Fruit fly (Drosophila melanogaster) whole organism, embryonic: Measurements from ENCODE around the gene Nf-YA.

Experiments used
- Asciz ChIP-seq: fragments of 200-800 bp; sonication (Bioruptor generic); optimal IDR thresholded peaks from 2 replicates; lab custom pipeline; 2017; ENCODE audit warnings: missing biosample characterization, mild to moderate bottlenecking, missing genetic modification characterization, missing genetic modification reagents
- BEAF-32 ChIP-seq: fragments of 200-800 bp; sonication (Bioruptor generic); optimal IDR thresholded peaks from 3 replicates; lab custom pipeline; 2017; ENCODE audit warnings: missing biosample characterization, missing genetic modification characterization, mild to moderate bottlenecking, moderate library complexity, missing genetic modification reagents
- CG13296 ChIP-seq: fragments of 200-800 bp; sonication (Bioruptor generic); optimal IDR thresholded peaks from 3 replicates; lab custom pipeline; 2018; ENCODE audit warnings: missing biosample characterization, mild to moderate bottlenecking, missing genetic modification characterization
- CG15073 ChIP-seq: fragments of 200-800 bp; sonication (Bioruptor generic); optimal IDR thresholded peaks from 2 replicates; lab custom pipeline; 2016; ENCODE audit warnings: missing biosample characterization, missing genetic modification characterization
- CG17361 ChIP-seq: fragments of 200-800 bp; sonication (Bioruptor generic); IDR thresholded peaks from 3 replicates; pipeline ENCODE4 v1.3.6; 2022; ENCODE audit warnings: missing biosample characterization, missing genetic modification characterization
- CG17912 ChIP-seq: fragments of 200-800 bp; sonication (Bioruptor generic); optimal IDR thresholded peaks from 2 replicates; lab custom pipeline; 2018; ENCODE audit warnings: missing biosample characterization, mild to moderate bottlenecking, missing genetic modification characterization
- CG2120 ChIP-seq: fragments of 200-800 bp; sonication (Bioruptor generic); optimal IDR thresholded peaks from 3 replicates; lab custom pipeline; 2016; ENCODE audit warnings: missing biosample characterization, missing genetic modification characterization
- CG2712 ChIP-seq: fragments of 200-800 bp; optimal IDR thresholded peaks from 3 replicates; lab custom pipeline; 2019; ENCODE audit warnings: missing biosample characterization, mild to moderate bottlenecking, missing genetic modification characterization, moderate library complexity
- CG30020 ChIP-seq: fragments of 200-800 bp; optimal IDR thresholded peaks from 2 replicates; lab custom pipeline; 2019; ENCODE audit warnings: missing biosample characterization, mild to moderate bottlenecking, missing genetic modification characterization, moderate library complexity
- CG3065 ChIP-seq: fragments of 200-800 bp; sonication (Bioruptor generic); optimal IDR thresholded peaks from 2 replicates; lab custom pipeline; 2016; ENCODE audit warnings: missing biosample characterization, missing genetic modification characterization
- CG3163 ChIP-seq: fragments of 200-800 bp; sonication (Bioruptor generic); optimal IDR thresholded peaks from 3 replicates; lab custom pipeline; 2016; ENCODE audit warnings: missing biosample characterization, missing genetic modification characterization
- CG34224 ChIP-seq: fragments of 200-800 bp; sonication (Bioruptor generic); IDR thresholded peaks from 3 replicates; pipeline ENCODE4 v1.3.6; 2022; ENCODE audit warnings: missing biosample characterization, missing genetic modification characterization; ENCODE audit not compliant: partially characterized antibody
- CG3995 ChIP-seq: fragments of 200-800 bp; sonication (Bioruptor generic); optimal IDR thresholded peaks from 3 replicates; lab custom pipeline; 2016; ENCODE audit warnings: missing biosample characterization, missing genetic modification characterization
- CG4404 ChIP-seq: fragments of 200-800 bp; sonication (Bioruptor generic); IDR thresholded peaks from 2 replicates; pipeline ENCODE4 v1.3.6; 2022; ENCODE audit warnings: missing biosample characterization, missing genetic modification characterization
- CG4424 ChIP-seq: fragments of 200-800 bp; sonication (Bioruptor generic); optimal IDR thresholded peaks from 3 replicates; lab custom pipeline; 2016; ENCODE audit warnings: missing biosample characterization, missing genetic modification characterization
- CG5953 ChIP-seq: fragments of 200-800 bp; sonication (Bioruptor generic); IDR thresholded peaks from 2 replicates; pipeline ENCODE4 v1.3.6; 2022; ENCODE audit warnings: missing biosample characterization, missing genetic modification characterization
- CG6254 ChIP-seq: fragments of 200-800 bp; sonication (Bioruptor generic); optimal IDR thresholded peaks from 3 replicates; lab custom pipeline; 2017; ENCODE audit warnings: mild to moderate bottlenecking, missing biosample characterization, missing genetic modification reagents, missing genetic modification characterization
- CG6689 ChIP-seq: fragments of 200-800 bp; sonication (Bioruptor generic); IDR thresholded peaks from 2 replicates; pipeline ENCODE4 v1.3.6; 2022; ENCODE audit warnings: missing biosample characterization, missing genetic modification characterization
- CG7556 ChIP-seq: fragments of 200-800 bp; sonication (Bioruptor generic); optimal IDR thresholded peaks from 2 replicates; lab custom pipeline; 2017; ENCODE audit warnings: missing biosample characterization, mild to moderate bottlenecking, missing genetic modification characterization
- CG7987 ChIP-seq: fragments of 200-800 bp; sonication (Bioruptor generic); optimal IDR thresholded peaks from 2 replicates; lab custom pipeline; 2018; ENCODE audit warnings: missing biosample characterization, mild to moderate bottlenecking, missing genetic modification characterization, moderate library complexity
- CkIIα-i1 ChIP-seq: fragments of 200-800 bp; sonication (Bioruptor generic); IDR thresholded peaks from 2 replicates; pipeline ENCODE4 v1.3.6; 2022; ENCODE audit warnings: missing biosample characterization, missing genetic modification characterization
- Fer3 ChIP-seq: fragments of 200-800 bp; sonication (Bioruptor generic); optimal IDR thresholded peaks from 2 replicates; lab custom pipeline; 2018; ENCODE audit warnings: missing biosample characterization, mild to moderate bottlenecking, missing genetic modification characterization, moderate library complexity
- H15 ChIP-seq: fragments of 200-800 bp; sonication (Bioruptor generic); IDR thresholded peaks from 3 replicates; pipeline ENCODE4 v1.3.6; 2022; ENCODE audit warnings: missing biosample characterization, missing genetic modification characterization
- HmgD ChIP-seq: fragments of 200-800 bp; sonication (Bioruptor generic); optimal IDR thresholded peaks from 3 replicates; lab custom pipeline; 2016; ENCODE audit warnings: missing biosample characterization, missing genetic modification characterization
- Jarid2 ChIP-seq: fragments of 200-800 bp; sonication (Bioruptor generic); optimal IDR thresholded peaks from 3 replicates; lab custom pipeline; 2017; ENCODE audit warnings: mild to moderate bottlenecking, missing biosample characterization, missing genetic modification reagents, missing genetic modification characterization
- Med ChIP-seq: fragments of 200-800 bp; sonication (Bioruptor generic); peaks from one replicate; lab custom pipeline; 2016; ENCODE audit warnings: missing biosample characterization, missing genetic modification characterization, mild to moderate bottlenecking, inconsistent platforms, moderate library complexity
- Mes4 ChIP-seq: fragments of 200-800 bp; sonication (Bioruptor generic); optimal IDR thresholded peaks from 2 replicates; lab custom pipeline; 2016; ENCODE audit warnings: missing biosample characterization, missing genetic modification characterization
- Nf-YC ChIP-seq: fragments of 200-800 bp; optimal IDR thresholded peaks from 3 replicates; lab custom pipeline; 2019; ENCODE audit warnings: missing biosample characterization, mild to moderate bottlenecking, missing genetic modification characterization, moderate library complexity
- Usf ChIP-seq: fragments of 200-800 bp; sonication (Bioruptor generic); optimal IDR thresholded peaks from 2 replicates; lab custom pipeline; 2017; ENCODE audit warnings: missing genotype, missing biosample characterization, missing genetic modification characterization
- Xrp1 ChIP-seq: fragments of 200-800 bp; sonication (Bioruptor generic); IDR thresholded peaks from 2 replicates; pipeline ENCODE4 v1.3.6; 2022; ENCODE audit warnings: missing biosample characterization, missing genetic modification characterization
- YL-1 ChIP-seq: fragments of 200-800 bp; sonication (Bioruptor generic); optimal IDR thresholded peaks from 3 replicates; lab custom pipeline; 2017; ENCODE audit warnings: missing biosample characterization, mild to moderate bottlenecking, missing genetic modification characterization
- btn ChIP-seq: fragments of 200-800 bp; sonication (Bioruptor generic); optimal IDR thresholded peaks from 2 replicates; lab custom pipeline; 2016; ENCODE audit warnings: missing biosample characterization, missing genetic modification characterization
- crol ChIP-seq: fragments of 200-800 bp; sonication (Bioruptor generic); IDR thresholded peaks from 2 replicates; pipeline ENCODE4 v1.3.6; 2022; ENCODE audit warnings: missing biosample characterization, missing genetic modification characterization
- dmrt99B ChIP-seq: fragments of 200-800 bp; sonication (Bioruptor generic); optimal IDR thresholded peaks from 2 replicates; lab custom pipeline; 2018; ENCODE audit warnings: missing biosample characterization, mild to moderate bottlenecking, missing genetic modification characterization, moderate library complexity
- eve ChIP-seq, 2 experiments: fragments of >200 bp; optimal IDR thresholded peaks; 2 replicates each; lab custom pipeline; 2017; ENCODE audit warnings: missing biosample characterization in 2 of 2, missing genetic modification characterization in 2 of 2
- fd64A ChIP-seq: fragments of 200-800 bp; sonication (Bioruptor generic); optimal IDR thresholded peaks from 3 replicates; lab custom pipeline; 2018; ENCODE audit warnings: missing biosample characterization, mild to moderate bottlenecking, missing genetic modification characterization
- ind ChIP-seq: fragments of 200-800 bp; sonication (Bioruptor generic); optimal IDR thresholded peaks from 3 replicates; lab custom pipeline; 2016; ENCODE audit warnings: missing biosample characterization, missing genetic modification characterization
- jumu ChIP-seq: fragments of 200-800 bp; sonication (Bioruptor generic); optimal IDR thresholded peaks from 3 replicates; lab custom pipeline; 2016; ENCODE audit warnings: missing biosample characterization, missing genetic modification characterization
- lola ChIP-seq, 3 experiments: fragments of >200 bp in 2 of 3; fragments of 200-800 bp in 1 of 3; sonication (Bioruptor generic) in 1 of 3; optimal IDR thresholded peaks; 2 replicates each; lab custom pipeline; 2017 to 2019; ENCODE audit warnings: missing biosample characterization in 3 of 3, missing genetic modification characterization in 3 of 3, mild to moderate bottlenecking in 1 of 3, moderate library complexity in 1 of 3
- otp ChIP-seq: fragments of 200-800 bp; sonication (Bioruptor generic); IDR thresholded peaks from 3 replicates; pipeline ENCODE4, ENCODE4 v1.3.6; 2022; ENCODE audit warnings: missing biosample characterization, missing genetic modification characterization
- pho ChIP-seq: fragments of 200-800 bp; sonication (Bioruptor generic); optimal IDR thresholded peaks from 2 replicates; lab custom pipeline; 2016; ENCODE audit warnings: missing biosample characterization, missing genetic modification characterization
- prd ChIP-seq, 3 experiments: fragments of >200 bp in 2 of 3; fragments of 200-800 bp in 1 of 3; sonication (Bioruptor generic) in 1 of 3; optimal IDR thresholded peaks in 2 of 3; IDR thresholded peaks in 1 of 3; 2 replicates in 2 of 3; 3 replicates in 1 of 3; pipeline versions ENCODE4 v1.3.6 to Lab custom; 2017 to 2022; ENCODE audit warnings: missing biosample characterization in 1 of 3, missing genetic modification characterization in 1 of 3
- pum ChIP-seq: fragments of 200-800 bp; sonication (Bioruptor generic); optimal IDR thresholded peaks from 2 replicates; lab custom pipeline; 2016; ENCODE audit warnings: missing biosample characterization, missing genetic modification characterization
- row ChIP-seq: fragments of 200-800 bp; sonication (Bioruptor generic); IDR thresholded peaks from 3 replicates; pipeline ENCODE4 v1.3.6; 2022; ENCODE audit warnings: missing biosample characterization, missing genetic modification characterization
- shn ChIP-seq: fragments of 200-800 bp; sonication (Bioruptor generic); optimal IDR thresholded peaks from 3 replicates; lab custom pipeline; 2016; ENCODE audit warnings: missing biosample characterization, missing genetic modification characterization
- sob ChIP-seq: fragments of 200-800 bp; sonication (Bioruptor generic); IDR thresholded peaks from 2 replicates; pipeline ENCODE4 v1.3.6; 2022; ENCODE audit warnings: missing biosample characterization, missing genetic modification characterization
- tna ChIP-seq: fragments of 200-800 bp; sonication (Bioruptor generic); IDR thresholded peaks from 2 replicates; pipeline ENCODE4 v1.3.6; 2022; ENCODE audit warnings: missing biosample characterization, missing genetic modification characterization; ENCODE audit not compliant: partially characterized antibody
- wor ChIP-seq: fragments of 200-800 bp; sonication (Bioruptor generic); IDR thresholded peaks from 2 replicates; pipeline ENCODE4 v1.3.6; 2022; ENCODE audit warnings: missing biosample characterization, missing genetic modification characterization
- yki ChIP-seq: fragments of >200 bp; optimal IDR thresholded peaks from 3 replicates; lab custom pipeline; 2018

Gene Nf-YA

dm6 chr3L:9422636-9423419, 19.2 kb downstream of the Nf-YA start, which contains the start of gene aay (continued):
- peak; percentile 99 for TF ChIP-seq CG17361 (GFP tag; lab: Robert Waterston, UW)
- TF ChIP-seq CG6254 (GFP tag; lab: Kevin White, UChicago) = peak; percentile 97
- peak; percentile 99 for TF ChIP-seq CG4424 (GFP tag; lab: Kevin White, UChicago)
- TF ChIP-seq wor (GFP tag; lab: Robert Waterston, UW) = peak; percentile 97
- TF ChIP-seq Xrp1 (GFP tag; lab: Robert Waterston, UW) = peak; percentile 99
- TF ChIP-seq CG13296 = peak; percentile 99
- TF ChIP-seq CG6689 (GFP tag; lab: Robert Waterston, UW) = peak; percentile 98
- TF ChIP-seq CG4404 (GFP tag; lab: Robert Waterston, UW) = peak; percentile 98
- TF ChIP-seq Mes4 (GFP tag; lab: Kevin White, UChicago) = peak; percentile 98
- TF ChIP-seq CG5953 (GFP tag; lab: Robert Waterston, UW) = peak; percentile 97
- TF ChIP-seq YL-1 = peak; percentile 97
- TF ChIP-seq Jarid2 (GFP tag; lab: Kevin White, UChicago) = peak; percentile 92
- TF ChIP-seq CG3995 (GFP tag; lab: Kevin White, UChicago) = peak; percentile 82
- no peak for TF ChIP-seq tna
- peak; percentile 95 for TF ChIP-seq shn (GFP tag; lab: Kevin White, UChicago)
- peak; percentile 100 for TF ChIP-seq CG2712
- TF ChIP-seq Med (GFP tag; lab: Kevin White, UChicago) = peak; percentile 100
- peak in 1 of 3 experiments; percentile 99 for TF ChIP-seq lola (GFP tag; optimal IDR thresholded peaks at IDR 0.05; lab: Kevin White, UChicago)
- peak; percentile 94 for TF ChIP-seq Usf
- peak; percentile 99 for TF ChIP-seq Asciz (GFP tag; lab: Kevin White, UChicago)
- TF ChIP-seq CkIIα-i1 (GFP tag; lab: Robert Waterston, UW) = peak; percentile 91
- peak; percentile 97 for TF ChIP-seq fd64A
- peak; percentile 88 for TF ChIP-seq CG15073 (GFP tag; lab: Kevin White, UChicago)
- peak; percentile 89 for TF ChIP-seq CG3163 (GFP tag; lab: Kevin White, UChicago)
- peak; percentile 99 for TF ChIP-seq ind (GFP tag; lab: Kevin White, UChicago)
- peak; percentile 99 for TF ChIP-seq row (GFP tag; lab: Robert Waterston, UW)
- peak; percentile 97 for TF ChIP-seq H15 (GFP tag; lab: Robert Waterston, UW)
- peak; percentile 96 for TF ChIP-seq pum (GFP tag; lab: Kevin White, UChicago)
- peak; percentile 99 for TF ChIP-seq sob
- TF ChIP-seq prd (optimal IDR thresholded peaks at IDR 0.05; lab: Kevin White, UChicago) = no peak
- peak; percentile 99 for TF ChIP-seq prd (GFP tag; IDR thresholded peaks at IDR 0.05; lab: Robert Waterston, UW)
- peak; percentile 99 for TF ChIP-seq CG7556 (GFP tag; lab: Kevin White, UChicago)
- peak; percentile 98 for TF ChIP-seq CG3065 (GFP tag; lab: Kevin White, UChicago)
- peak; percentile 79 for TF ChIP-seq crol (GFP tag; lab: Robert Waterston, UW)
- TF ChIP-seq Nf-YC = peak; percentile 93
- peak; percentile 89 for TF ChIP-seq CG30020
- TF ChIP-seq pho (GFP tag; lab: Kevin White, UChicago) = peak; percentile 98
- TF ChIP-seq btn (GFP tag; lab: Kevin White, UChicago) = peak; percentile 96
- peak; percentile 97 for TF ChIP-seq CG7987 (GFP tag; lab: Kevin White, UChicago)
- peak; percentile 99 for TF ChIP-seq Fer3 (tag; lab: Kevin White, UChicago)
- peak; percentile 22 for TF ChIP-seq BEAF-32 (GFP tag; lab: Kevin White, UChicago)
- no peak for TF ChIP-seq yki (lab: Kevin White, UChicago)
- peak; percentile 99 for TF ChIP-seq CG2120 (GFP tag; lab: Kevin White, UChicago)
- TF ChIP-seq dmrt99B (tag; lab: Kevin White, UChicago) = peak; percentile 100
- TF ChIP-seq HmgD (GFP tag; lab: Kevin White, UChicago) = peak; percentile 76
- peak; percentile 57; the same call in 2 of the 3 replicates for TF ChIP-seq CG34224 (GFP tag; lab: Robert Waterston, UW)
- peak; percentile 79 for TF ChIP-seq CG17912 (GFP tag; lab: Kevin White, UChicago)
- peak; percentile 88 to 99 for TF ChIP-seq eve (GFP tag; optimal IDR thresholded peaks at IDR 0.05; lab: Kevin White, UChicago)
- peak; percentile 97 for TF ChIP-seq otp
- peak; percentile 96 for TF ChIP-seq jumu (GFP tag; lab: Kevin White, UChicago)
